Fruit fly (Drosophila melanogaster): ENCODE measurements around the gene Yp2.

dm6 chrX:10008576-10009260, 43.7 kb downstream of the Yp2 start, which contains the start of gene CG33557:
- TF ChIP-seq CG8478 (optimal IDR thresholded peaks at IDR 0.05) (no peak), pan (optimal IDR thresholded peaks at IDR 0.05) (no peak), psq (optimal IDR thresholded peaks at IDR 0.05) (no peak), Dll (optimal IDR thresholded peaks at IDR 0.05) (no peak), EcR (GFP tag; optimal IDR thresholded peaks at IDR 0.05) (no peak), usp (GFP tag; optimal IDR thresholded peaks at IDR 0.05) (no peak)

Data from whole organism.